Worm (Caenorhabditis elegans) whole organism, late embryonic: ENCODE data around the gene B0454.6.

Source experiments
- C38D4.7 ChIP-seq: fragments of 200-800 bp; sonication (Bioruptor generic); optimal IDR thresholded peaks from 2 replicates; lab custom pipeline; 2018; ENCODE audit warnings: mild to moderate bottlenecking, missing genetic modification characterization, moderate library complexity, missing compliant biosample characterization
- F13H6.1 ChIP-seq: sonication (generic microtip); optimal IDR thresholded peaks from 2 replicates; lab custom pipeline; 2016; ENCODE audit warnings: missing genetic modification characterization, missing compliant biosample characterization
- T23F11.4 ChIP-seq: fragments of 200-800 bp; sonication (Bioruptor generic); optimal IDR thresholded peaks from 2 replicates; lab custom pipeline; 2018; ENCODE audit warnings: mild to moderate bottlenecking, missing genetic modification characterization, missing compliant biosample characterization
- Y22D7AL.16 ChIP-seq: sonication (generic microtip); optimal IDR thresholded peaks from 2 replicates; lab custom pipeline; 2016; ENCODE audit warnings: missing genetic modification characterization, missing compliant biosample characterization
- ahr-1 ChIP-seq: sonication (generic microtip); optimal IDR thresholded peaks from 2 replicates; lab custom pipeline; 2016; ENCODE audit warnings: missing genetic modification characterization, missing compliant biosample characterization
- ceh-14 ChIP-seq: sonication (generic microtip); optimal IDR thresholded peaks from 2 replicates; lab custom pipeline; 2016; ENCODE audit warnings: missing genotype, missing genetic modification characterization, missing compliant biosample characterization
- ceh-18 ChIP-seq: sonication (generic microtip); optimal IDR thresholded peaks from 2 replicates; lab custom pipeline; 2016; ENCODE audit warnings: missing genetic modification characterization, missing compliant biosample characterization
- ceh-19 ChIP-seq: fragments of 200-800 bp; sonication (Bioruptor generic); optimal IDR thresholded peaks from 2 replicates; lab custom pipeline; 2018; ENCODE audit warnings: mild to moderate bottlenecking, missing genetic modification characterization, missing compliant biosample characterization
- ceh-24 ChIP-seq: sonication (generic microtip); optimal IDR thresholded peaks from 2 replicates; lab custom pipeline; 2016; ENCODE audit warnings: mild to moderate bottlenecking, missing genetic modification characterization, missing compliant biosample characterization
- ceh-30 ChIP-seq: fragments of 150-350 bp; optimal IDR thresholded peaks from 2 replicates; lab custom pipeline; 2014; ENCODE audit warnings: missing biosample characterization, missing genetic modification characterization
- ceh-31 ChIP-seq: sonication (generic microtip); optimal IDR thresholded peaks from 2 replicates; lab custom pipeline; 2016; ENCODE audit warnings: missing genetic modification characterization, missing compliant biosample characterization
- ceh-9 ChIP-seq: sonication (generic microtip); optimal IDR thresholded peaks from 2 replicates; lab custom pipeline; 2016; ENCODE audit warnings: mild to moderate bottlenecking, missing genetic modification characterization, inconsistent platforms, missing compliant biosample characterization
- dve-1 ChIP-seq: sonication (generic microtip); optimal IDR thresholded peaks from 2 replicates; lab custom pipeline; 2017; ENCODE audit warnings: antibody characterized with exemption, mild to moderate bottlenecking, missing genetic modification characterization, missing compliant biosample characterization
- elt-2 ChIP-seq: sonication (generic microtip); optimal IDR thresholded peaks from 2 replicates; lab custom pipeline; 2016; ENCODE audit warnings: missing genetic modification reagents, missing genetic modification characterization, missing compliant biosample characterization
- elt-4 ChIP-seq: sonication (generic microtip); optimal IDR thresholded peaks from 2 replicates; lab custom pipeline; 2016; ENCODE audit warnings: missing genetic modification characterization, missing compliant biosample characterization
- eyg-1 ChIP-seq: sonication (generic microtip); optimal IDR thresholded peaks from 2 replicates; lab custom pipeline; 2016; ENCODE audit warnings: missing genotype, missing genetic modification characterization, missing compliant biosample characterization
- fkh-10 ChIP-seq: fragments of 150-350 bp; optimal IDR thresholded peaks from 2 replicates; lab custom pipeline; 2014; ENCODE audit warnings: missing biosample characterization, missing genetic modification reagents, missing genetic modification characterization
- hlh-13 ChIP-seq: fragments of 200-800 bp; sonication (Bioruptor generic); optimal IDR thresholded peaks from 2 replicates; lab custom pipeline; 2018; ENCODE audit warnings: mild to moderate bottlenecking, missing genetic modification characterization, missing compliant biosample characterization
- hlh-30 ChIP-seq: sonication (generic microtip); optimal IDR thresholded peaks from 2 replicates; lab custom pipeline; 2017; ENCODE audit warnings: antibody characterized with exemption, missing genetic modification characterization, missing compliant biosample characterization; ENCODE audit not compliant: insufficient read depth
- hlh-8 ChIP-seq: sonication (generic microtip); optimal IDR thresholded peaks from 2 replicates; lab custom pipeline; 2016; ENCODE audit warnings: missing genotype, missing genetic modification characterization, missing compliant biosample characterization
- lim-6 ChIP-seq: sonication (generic microtip); optimal IDR thresholded peaks from 2 replicates; lab custom pipeline; 2016; ENCODE audit warnings: missing genetic modification characterization, missing compliant biosample characterization
- madf-2 ChIP-seq: sonication (generic microtip); optimal IDR thresholded peaks from 2 replicates; lab custom pipeline; 2017; ENCODE audit warnings: missing genetic modification characterization, missing compliant biosample characterization
- nhr-11 ChIP-seq: fragments of 150-350 bp; optimal IDR thresholded peaks from 2 replicates; lab custom pipeline; 2014; ENCODE audit warnings: missing biosample characterization, missing genetic modification characterization
- npax-4 ChIP-seq: sonication (generic microtip); optimal IDR thresholded peaks from 2 replicates; lab custom pipeline; 2016; ENCODE audit warnings: missing genetic modification characterization, missing compliant biosample characterization
- odd-2 ChIP-seq: sonication (generic microtip); optimal IDR thresholded peaks from 2 replicates; lab custom pipeline; 2017; ENCODE audit warnings: antibody characterized with exemption, mild to moderate bottlenecking, missing genetic modification characterization, missing compliant biosample characterization
- pha-2 ChIP-seq: sonication (generic microtip); optimal IDR thresholded peaks from 2 replicates; lab custom pipeline; 2017; ENCODE audit warnings: mild to moderate bottlenecking, missing genetic modification characterization, missing compliant biosample characterization
- pros-1 ChIP-seq: fragments of 150-350 bp; optimal IDR thresholded peaks from 2 replicates; lab custom pipeline; 2014; ENCODE audit warnings: missing biosample characterization, missing genetic modification reagents, missing genetic modification characterization
- sox-2 ChIP-seq: fragments of 200-800 bp; sonication (Bioruptor generic); IDR thresholded peaks from 2 replicates; pipeline ENCODE4 v1.3.6; 2022; ENCODE audit warnings: missing genetic modification reagents, missing genetic modification characterization, missing compliant biosample characterization
- sox-4 ChIP-seq: sonication (generic microtip); optimal IDR thresholded peaks from 2 replicates; lab custom pipeline; 2017; ENCODE audit warnings: mild to moderate bottlenecking, missing genetic modification characterization, inconsistent platforms, missing compliant biosample characterization
- tbx-2 ChIP-seq: sonication (generic microtip); optimal IDR thresholded peaks from 2 replicates; lab custom pipeline; 2016; ENCODE audit warnings: missing genetic modification characterization, missing compliant biosample characterization
- unc-3 ChIP-seq, 2 experiments: fragments of 200-800 bp in 1 of 2; sonication (Bioruptor generic) in 1 of 2; sonication (generic microtip) in 1 of 2; conservative IDR thresholded peaks in 1 of 2; optimal IDR thresholded peaks in 1 of 2; 2 replicates each; pipeline versions ENCODE4 v1.3.6 to Lab custom; 2016 to 2022; ENCODE audit warnings: missing compliant biosample characterization in 2 of 2, missing genetic modification characterization in 2 of 2, missing genetic modification reagents in 1 of 2
- unc-86 ChIP-seq: sonication (generic microtip); optimal IDR thresholded peaks from 2 replicates; lab custom pipeline; 2016; ENCODE audit warnings: missing genetic modification characterization, missing compliant biosample characterization
- zip-5 ChIP-seq: sonication (generic microtip); optimal IDR thresholded peaks from 2 replicates; lab custom pipeline; 2016; ENCODE audit warnings: missing genetic modification characterization, missing compliant biosample characterization

The B0454.6 gene

ce11 chrII:3055531-3055930 lies 23.0 kb downstream of the B0454.6 start (continued):
- no peak for TF ChIP-seq nhr-11 (tag; lab: Kevin White, UChicago)
- no peak for TF ChIP-seq pha-2 (tag; lab: Kevin White, UChicago)
- peak; percentile 66 for TF ChIP-seq ceh-14 (tag; lab: Kevin White, UChicago)
- no peak for TF ChIP-seq T23F11.4 (GFP tag; lab: Kevin White, UChicago)
- no peak for TF ChIP-seq ceh-30 (tag; lab: Kevin White, UChicago)
- peak; percentile 53 for TF ChIP-seq ceh-31

ce11 chrII:3056266-3056872 lies 23.8 kb downstream of the B0454.6 start, which contains the start of gene lin-8:
Gene lin-8 (plus strand): TSS chrII:3056822.
- no peak for TF ChIP-seq unc-3 (GFP tag; conservative IDR thresholded peaks at IDR 0.05; lab: Robert Waterston, UW)
- TF ChIP-seq unc-3 (tag; optimal IDR thresholded peaks at IDR 0.05; lab: Kevin White, UChicago), result no peak
- TF ChIP-seq hlh-8, result no peak
- no peak for TF ChIP-seq sox-4 (tag; lab: Kevin White, UChicago)
- TF ChIP-seq ceh-30 (tag; lab: Kevin White, UChicago), result no peak
- TF ChIP-seq odd-2 (tag; lab: Kevin White, UChicago), result no peak
- TF ChIP-seq dve-1 (tag; lab: Kevin White, UChicago), result no peak
- TF ChIP-seq C38D4.7 (GFP tag; lab: Kevin White, UChicago), result no peak
- no peak for TF ChIP-seq ceh-19 (GFP tag; lab: Kevin White, UChicago)
- TF ChIP-seq tbx-2 (tag; lab: Kevin White, UChicago), result no peak
- TF ChIP-seq sox-2 (GFP tag; lab: Robert Waterston, UW), result no peak
- TF ChIP-seq hlh-13, result no peak
- no peak for TF ChIP-seq ceh-18 (tag; lab: Kevin White, UChicago)
- no peak for TF ChIP-seq zip-5 (tag; lab: Kevin White, UChicago)

- TF ChIP-seq madf-2 (tag; lab: Kevin White, UChicago), result no peak
- TF ChIP-seq nhr-11 (tag; lab: Kevin White, UChicago), result no peak
- no peak for TF ChIP-seq Y22D7AL.16 (tag; lab: Kevin White, UChicago)
- TF ChIP-seq eyg-1 (tag; lab: Kevin White, UChicago), result no peak
- no peak for TF ChIP-seq elt-4 (tag; lab: Kevin White, UChicago)
- TF ChIP-seq ceh-14 (tag; lab: Kevin White, UChicago), result no peak
- no peak for TF ChIP-seq npax-4
These were observed 28.2 kb downstream of the B0454.6 start, which contains the start of gene Y25C1A.6 for ce11 chrII:3060782-3061181. Gene Y25C1A.6 (plus strand): TSS chrII:3061082.

ce11 chrII:3061605-3062004 lies 29.0 kb downstream of the B0454.6 start:
- TF ChIP-seq fkh-10 (GFP tag; lab: Kevin White, UChicago), result no peak
- TF ChIP-seq ahr-1 (tag; lab: Kevin White, UChicago), result no peak
- no peak for TF ChIP-seq npax-4
- no peak for TF ChIP-seq eyg-1 (tag; lab: Kevin White, UChicago)
- TF ChIP-seq T23F11.4 (GFP tag; lab: Kevin White, UChicago), result no peak
- TF ChIP-seq pha-2 (tag; lab: Kevin White, UChicago), result no peak
- TF ChIP-seq F13H6.1 (tag; lab: Kevin White, UChicago), result no peak
- no peak for TF ChIP-seq ceh-14 (tag; lab: Kevin White, UChicago)
- no peak for TF ChIP-seq hlh-30
- no peak for TF ChIP-seq hlh-8
- no peak for TF ChIP-seq pros-1 (tag; lab: Kevin White, UChicago)
- TF ChIP-seq unc-86 (tag; lab: Kevin White, UChicago), result no peak
- no peak for TF ChIP-seq ceh-24 (tag; lab: Kevin White, UChicago)
- TF ChIP-seq lim-6, result no peak

- TF ChIP-seq ceh-9 (tag; lab: Kevin White, UChicago) (no peak), elt-4 (tag; lab: Kevin White, UChicago) (no peak), sox-4 (tag; lab: Kevin White, UChicago) (no peak), elt-2 (tag; lab: Kevin White, UChicago) (peak; percentile 4), T23F11.4 (GFP tag; lab: Kevin White, UChicago) (no peak), ceh-30 (tag; lab: Kevin White, UChicago) (no peak)
- TF ChIP-seq, all 69 proteins: peak for 1
These were observed 29.6 kb downstream of the B0454.6 start for ce11 chrII:3062222-3062621.
